Worm (Caenorhabditis elegans): ENCODE data around the gene irld-64.

- TF ChIP-seq B0019.2 (GFP tag; conservative IDR thresholded peaks at IDR 0.05): no peak
- no peak for TF ChIP-seq lin-40 (tag; optimal IDR thresholded peaks at IDR 0.05)
- no peak for TF ChIP-seq nhr-90 (tag; optimal IDR thresholded peaks at IDR 0.05)
- TF ChIP-seq B0261.1 (tag; optimal IDR thresholded peaks at IDR 0.05): no peak
- no peak for TF ChIP-seq zim-3 (tag; optimal IDR thresholded peaks at IDR 0.05)
- TF ChIP-seq ztf-18 (tag; optimal IDR thresholded peaks at IDR 0.05): no peak
- no peak for TF ChIP-seq lir-1 (GFP tag; conservative IDR thresholded peaks at IDR 0.05)
- no peak for TF ChIP-seq madf-10 (tag; optimal IDR thresholded peaks at IDR 0.05)
- no peak for TF ChIP-seq atf-7 (tag; optimal IDR thresholded peaks at IDR 0.05)
- TF ChIP-seq efl-1 (GFP tag; optimal IDR thresholded peaks at IDR 0.05): no peak
Observed at ce11 chrII:2923617-2924016, 6.8 kb downstream of the irld-64 start, which contains the start of gene ZK355.2.
